Worm (Caenorhabditis elegans): ENCODE measurements around the gene cpx-2.

DNA sequence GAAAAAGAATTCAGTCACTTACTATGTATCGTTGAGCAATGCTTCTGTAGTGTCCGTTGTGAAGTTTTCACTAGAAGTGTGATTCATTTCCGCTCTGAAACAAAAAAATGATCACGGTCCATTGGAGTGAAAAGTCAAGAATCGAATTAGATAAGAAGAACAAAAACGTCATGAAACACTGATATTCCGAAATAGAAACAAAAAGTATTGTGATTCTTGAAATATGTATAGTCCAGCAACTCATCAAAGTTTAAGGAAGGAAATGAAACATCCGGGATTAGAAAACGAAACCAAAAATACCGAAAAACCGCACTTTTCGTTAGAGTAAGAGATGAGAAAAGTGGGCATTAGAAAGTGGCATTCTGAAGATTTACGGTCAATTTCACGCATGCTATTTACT is 38.4 kb downstream of the cpx-2 start, which contains the start of gene npr-10:
- TF ChIP-seq ceh-82 (tag; optimal IDR thresholded peaks at IDR 0.05) (no peak), nhr-237 (tag; optimal IDR thresholded peaks at IDR 0.05) (no peak), unc-39 (tag; optimal IDR thresholded peaks at IDR 0.05) (no peak), nhr-77 (tag; optimal IDR thresholded peaks at IDR 0.05) (no peak), egl-27 (tag; optimal IDR thresholded peaks at IDR 0.05) (no peak), nhr-11 (tag; optimal IDR thresholded peaks at IDR 0.05) (no peak), nhr-12 (tag; optimal IDR thresholded peaks at IDR 0.05) (no peak), unc-62 (GFP tag; optimal IDR thresholded peaks at IDR 0.05) (no peak), fos-1 (tag; optimal IDR thresholded peaks at IDR 0.05) (no peak), skn-1 (tag; optimal IDR thresholded peaks at IDR 0.05) (no peak), sma-9 (GFP tag; optimal IDR thresholded peaks at IDR 0.05) (no peak), sma-9 (tag; optimal IDR thresholded peaks at IDR 0.05) (no peak)

All from whole organism, L2 larva.